Worm (Caenorhabditis elegans): ENCODE measurements around the gene srlf-18.

DNA sequence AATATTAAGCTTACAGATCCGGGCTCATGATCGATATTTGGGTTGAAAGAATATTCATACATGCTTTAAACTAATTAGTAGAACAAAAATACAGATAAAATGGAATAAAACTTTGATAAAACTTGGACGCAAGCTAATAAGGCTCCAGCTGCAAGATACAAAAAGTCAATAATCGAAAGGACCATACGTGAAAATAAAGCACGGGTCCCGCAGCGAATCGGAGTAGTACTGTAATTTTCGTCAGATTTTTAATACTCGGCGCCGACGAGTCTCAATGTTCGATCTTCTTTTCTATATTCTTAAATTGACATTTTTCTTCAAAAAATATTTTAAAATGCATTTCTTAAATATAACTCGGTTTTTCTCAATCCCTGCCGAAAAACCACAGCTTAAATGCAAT, 23.4 kb upstream of the srlf-18 start, which contains the start of gene spo-11:
- TF ChIP-seq fkh-10 (GFP tag; optimal IDR thresholded peaks at IDR 0.05): no peak
- no peak for TF ChIP-seq fos-1 (tag; optimal IDR thresholded peaks at IDR 0.05)
- TF ChIP-seq unc-130 (tag; optimal IDR thresholded peaks at IDR 0.05): no peak
- TF ChIP-seq dsc-1 (tag; optimal IDR thresholded peaks at IDR 0.05): no peak
- TF ChIP-seq fkh-4 (tag; optimal IDR thresholded peaks at IDR 0.05; ENCODE audit: borderline replicate concordance): no peak
- TF ChIP-seq dpl-1 (GFP tag; optimal IDR thresholded peaks at IDR 0.05): no peak
- no peak for TF ChIP-seq ztf-4 (tag; optimal IDR thresholded peaks at IDR 0.05)
- TF ChIP-seq ceh-90 (tag; optimal IDR thresholded peaks at IDR 0.05): no peak
- no peak for TF ChIP-seq pqm-1 (tag; optimal IDR thresholded peaks at IDR 0.05)
- no peak for TF ChIP-seq nhr-76 (tag; optimal IDR thresholded peaks at IDR 0.05)

Data from whole organism, L1 larva.